Fruit fly (Drosophila melanogaster) whole organism, embryonic: ENCODE results near the gene CG15528.

Experiments used
- B-H1 ChIP-seq: fragments of 200-800 bp; sonication (Bioruptor generic); IDR thresholded peaks from 3 replicates; pipeline ENCODE4 v1.3.6; 2022; ENCODE audit warnings: missing biosample characterization, missing genetic modification characterization
- BtbVII ChIP-seq: fragments of 200-800 bp; sonication (Bioruptor generic); optimal IDR thresholded peaks from 3 replicates; lab custom pipeline; 2017; ENCODE audit warnings: missing biosample characterization, mild to moderate bottlenecking, missing genetic modification characterization
- CG1024 ChIP-seq: fragments of 200-800 bp; sonication (Bioruptor generic); IDR thresholded peaks from 2 replicates; pipeline ENCODE4 v1.3.6; 2022; ENCODE audit warnings: missing biosample characterization, missing genetic modification characterization
- CG12071 ChIP-seq: fragments of 200-800 bp; sonication (Bioruptor generic); optimal IDR thresholded peaks from 3 replicates; lab custom pipeline; 2018; ENCODE audit warnings: missing biosample characterization, mild to moderate bottlenecking, missing genetic modification characterization
- CG13894 ChIP-seq: fragments of 200-800 bp; sonication (Bioruptor generic); optimal IDR thresholded peaks from 3 replicates; lab custom pipeline; 2018; ENCODE audit warnings: missing biosample characterization, mild to moderate bottlenecking, missing genetic modification characterization, moderate library complexity
- CG14050 ChIP-seq: fragments of 200-800 bp; sonication (Bioruptor generic); IDR thresholded peaks from 3 replicates; pipeline ENCODE4 v1.3.6; 2022; ENCODE audit warnings: missing biosample characterization, missing genetic modification characterization
- CG17361 ChIP-seq: fragments of 200-800 bp; sonication (Bioruptor generic); IDR thresholded peaks from 3 replicates; pipeline ENCODE4 v1.3.6; 2022; ENCODE audit warnings: missing biosample characterization, missing genetic modification characterization
- CG18011 ChIP-seq: fragments of 200-800 bp; sonication (Bioruptor generic); optimal IDR thresholded peaks from 2 replicates; lab custom pipeline; 2017; ENCODE audit warnings: missing biosample characterization, missing genetic modification characterization, mild to moderate bottlenecking, moderate library complexity, missing genotype
- CG30431 ChIP-seq: fragments of 200-800 bp; sonication (Bioruptor generic); optimal IDR thresholded peaks from 2 replicates; lab custom pipeline; 2017; ENCODE audit warnings: missing biosample characterization, missing genetic modification characterization
- CG3281 ChIP-seq: fragments of 200-800 bp; sonication (Bioruptor generic); optimal IDR thresholded peaks from 3 replicates; lab custom pipeline; 2017; ENCODE audit warnings: missing biosample characterization, mild to moderate bottlenecking, missing genetic modification characterization
- CG34376 ChIP-seq: fragments of 200-800 bp; sonication (Bioruptor generic); optimal IDR thresholded peaks from 2 replicates; lab custom pipeline; 2018; ENCODE audit warnings: missing biosample characterization, mild to moderate bottlenecking, missing genetic modification characterization
- CG3995 ChIP-seq: fragments of 200-800 bp; sonication (Bioruptor generic); optimal IDR thresholded peaks from 3 replicates; lab custom pipeline; 2016; ENCODE audit warnings: missing biosample characterization, missing genetic modification characterization
- CG4424 ChIP-seq: fragments of 200-800 bp; sonication (Bioruptor generic); optimal IDR thresholded peaks from 3 replicates; lab custom pipeline; 2016; ENCODE audit warnings: missing biosample characterization, missing genetic modification characterization
- CG9437 ChIP-seq: fragments of 200-800 bp; sonication (Bioruptor generic); optimal IDR thresholded peaks from 2 replicates; lab custom pipeline; 2018; ENCODE audit warnings: missing biosample characterization, mild to moderate bottlenecking, missing genetic modification characterization
- CG9609 ChIP-seq: fragments of 200-800 bp; sonication (Bioruptor generic); optimal IDR thresholded peaks from 3 replicates; lab custom pipeline; 2016; ENCODE audit warnings: missing biosample characterization, missing genetic modification characterization
- CG9817 ChIP-seq: fragments of 200-800 bp; sonication (Bioruptor generic); optimal IDR thresholded peaks from 2 replicates; lab custom pipeline; 2018; ENCODE audit warnings: missing biosample characterization, mild to moderate bottlenecking, missing genetic modification characterization, moderate library complexity
- CkIIα-i1 ChIP-seq: fragments of 200-800 bp; sonication (Bioruptor generic); IDR thresholded peaks from 2 replicates; pipeline ENCODE4 v1.3.6; 2022; ENCODE audit warnings: missing biosample characterization, missing genetic modification characterization
- CrebB ChIP-seq: fragments of 200-800 bp; sonication (Bioruptor generic); optimal IDR thresholded peaks from 3 replicates; lab custom pipeline; 2018; ENCODE audit warnings: missing biosample characterization, mild to moderate bottlenecking, missing genetic modification characterization
- Dip3 ChIP-seq: fragments of 200-800 bp; sonication (Bioruptor generic); optimal IDR thresholded peaks from 3 replicates; lab custom pipeline; 2016; ENCODE audit warnings: missing biosample characterization, missing genetic modification characterization
- Drgx ChIP-seq: fragments of 200-800 bp; sonication (Bioruptor generic); IDR thresholded peaks from 2 replicates; pipeline ENCODE4 v1.3.6; 2022; ENCODE audit warnings: missing biosample characterization, missing genetic modification characterization
- Lpt ChIP-seq: fragments of >200 bp; optimal IDR thresholded peaks from 2 replicates; lab custom pipeline; 2018; ENCODE audit warnings: missing biosample characterization, missing genetic modification characterization
- Mrtf ChIP-seq: fragments of 200-800 bp; sonication (Bioruptor generic); IDR thresholded peaks from 3 replicates; pipeline ENCODE4 v1.3.6; 2022; ENCODE audit warnings: missing biosample characterization, missing genetic modification characterization
- Nf-YB ChIP-seq: fragments of 200-800 bp; sonication (Bioruptor generic); optimal IDR thresholded peaks from 3 replicates; lab custom pipeline; 2019; ENCODE audit warnings: missing biosample characterization, mild to moderate bottlenecking, missing genetic modification characterization, moderate library complexity
- Optix ChIP-seq: fragments of 200-800 bp; sonication (Bioruptor generic); IDR thresholded peaks from 3 replicates; pipeline ENCODE4 v1.3.6; 2022; ENCODE audit warnings: missing biosample characterization, missing genetic modification characterization
- Sry-β ChIP-seq: fragments of 200-800 bp; sonication (Bioruptor generic); optimal IDR thresholded peaks from 2 replicates; lab custom pipeline; 2018; ENCODE audit warnings: missing biosample characterization, mild to moderate bottlenecking, missing genetic modification characterization, moderate library complexity
- bsh ChIP-seq, 2 experiments: fragments of 200-800 bp; sonication (Bioruptor generic); optimal IDR thresholded peaks; 2 replicates each; lab custom pipeline; 2017 to 2018; ENCODE audit warnings: mild to moderate bottlenecking in 2 of 2, missing biosample characterization in 2 of 2, missing genetic modification characterization in 2 of 2, moderate library complexity in 1 of 2
- chif ChIP-seq, 2 experiments: fragments of 200-800 bp; sonication (Bioruptor generic); optimal IDR thresholded peaks; 3 replicates each; lab custom pipeline; 2016; ENCODE audit warnings: missing biosample characterization in 2 of 2, missing genetic modification characterization in 2 of 2
- danr ChIP-seq: fragments of 200-800 bp; sonication (Bioruptor generic); IDR thresholded peaks from 2 replicates; pipeline ENCODE4 v1.3.6; 2022; ENCODE audit warnings: missing biosample characterization, missing genetic modification characterization
- disco-r ChIP-seq: fragments of 200-800 bp; sonication (Bioruptor generic); optimal IDR thresholded peaks from 2 replicates; lab custom pipeline; 2016; ENCODE audit warnings: missing biosample characterization, missing genetic modification characterization
- ham ChIP-seq: fragments of 200-800 bp; sonication (Bioruptor generic); IDR thresholded peaks from 2 replicates; pipeline ENCODE4 v1.3.6; 2022; ENCODE audit warnings: missing biosample characterization, missing genetic modification characterization
- insv ChIP-seq, 2 experiments: fragments of 200-800 bp; sonication (Bioruptor generic); optimal IDR thresholded peaks; 3 replicates each; lab custom pipeline; 2016 to 2018; ENCODE audit warnings: missing biosample characterization in 2 of 2, missing genetic modification characterization in 2 of 2
- lmd ChIP-seq: fragments of 200-800 bp; sonication (Bioruptor generic); IDR thresholded peaks from 2 replicates; pipeline ENCODE4 v1.3.6; 2022; ENCODE audit warnings: missing biosample characterization, missing genetic modification characterization
- mam ChIP-seq: fragments of 200-800 bp; sonication (Bioruptor generic); optimal IDR thresholded peaks from 3 replicates; lab custom pipeline; 2016; ENCODE audit warnings: missing biosample characterization, missing genetic modification characterization
- odd ChIP-seq: fragments of 200-800 bp; sonication (Bioruptor generic); optimal IDR thresholded peaks from 2 replicates; lab custom pipeline; 2017; ENCODE audit warnings: missing biosample characterization, mild to moderate bottlenecking, missing genetic modification characterization
- otp ChIP-seq: fragments of 200-800 bp; sonication (Bioruptor generic); IDR thresholded peaks from 3 replicates; pipeline ENCODE4, ENCODE4 v1.3.6; 2022; ENCODE audit warnings: missing biosample characterization, missing genetic modification characterization
- pan ChIP-seq, 4 experiments: fragments of >200 bp in 3 of 4; fragments of 200-800 bp in 1 of 4; sonication (Bioruptor generic) in 1 of 4; optimal IDR thresholded peaks in 3 of 4; IDR thresholded peaks in 1 of 4; 2 replicates each; pipeline versions ENCODE4 v1.3.6 to Lab custom; 2017 to 2022; ENCODE audit warnings: missing biosample characterization in 2 of 4, missing genetic modification characterization in 2 of 4, mixed read lengths in 1 of 4
- pb ChIP-seq: fragments of 200-800 bp; sonication (Bioruptor generic); optimal IDR thresholded peaks from 3 replicates; lab custom pipeline; 2016; ENCODE audit warnings: missing biosample characterization, missing genetic modification characterization
- peb ChIP-seq: fragments of 200-800 bp; sonication (Bioruptor generic); IDR thresholded peaks from 2 replicates; pipeline ENCODE4 v1.3.6; 2022; ENCODE audit warnings: missing biosample characterization, missing genetic modification characterization
- phol ChIP-seq: fragments of 200-800 bp; sonication (Bioruptor generic); optimal IDR thresholded peaks from 3 replicates; lab custom pipeline; 2018; ENCODE audit warnings: missing biosample characterization, mild to moderate bottlenecking, missing genetic modification characterization, moderate library complexity
- prd ChIP-seq, 3 experiments: fragments of >200 bp in 2 of 3; fragments of 200-800 bp in 1 of 3; sonication (Bioruptor generic) in 1 of 3; optimal IDR thresholded peaks in 2 of 3; IDR thresholded peaks in 1 of 3; 2 replicates in 2 of 3; 3 replicates in 1 of 3; pipeline versions ENCODE4 v1.3.6 to Lab custom; 2017 to 2022; ENCODE audit warnings: missing biosample characterization in 1 of 3, missing genetic modification characterization in 1 of 3
- row ChIP-seq: fragments of 200-800 bp; sonication (Bioruptor generic); IDR thresholded peaks from 3 replicates; pipeline ENCODE4 v1.3.6; 2022; ENCODE audit warnings: missing biosample characterization, missing genetic modification characterization
- slbo ChIP-seq: fragments of 200-800 bp; sonication (Bioruptor generic); IDR thresholded peaks from 2 replicates; pipeline ENCODE4 v1.3.6; 2022; ENCODE audit warnings: missing biosample characterization, missing genetic modification characterization
- sna ChIP-seq: fragments of 200-800 bp; sonication (Bioruptor generic); IDR thresholded peaks from 2 replicates; pipeline ENCODE4 v1.3.6; 2022; ENCODE audit warnings: missing biosample characterization, missing genetic modification characterization; ENCODE audit not compliant: partially characterized antibody
- tna ChIP-seq: fragments of 200-800 bp; sonication (Bioruptor generic); IDR thresholded peaks from 2 replicates; pipeline ENCODE4 v1.3.6; 2022; ENCODE audit warnings: missing biosample characterization, missing genetic modification characterization; ENCODE audit not compliant: partially characterized antibody
- trem ChIP-seq: fragments of 200-800 bp; optimal IDR thresholded peaks from 3 replicates; lab custom pipeline; 2019; ENCODE audit warnings: missing biosample characterization, mild to moderate bottlenecking, missing genetic modification characterization, moderate library complexity
- ttk ChIP-seq: fragments of 200-800 bp; sonication (Bioruptor generic); IDR thresholded peaks from 2 replicates; pipeline ENCODE4 v2.1.2; 2022; ENCODE audit warnings: missing biosample characterization, missing genetic modification characterization
- unpg ChIP-seq: fragments of 200-800 bp; sonication (Bioruptor generic); optimal IDR thresholded peaks from 3 replicates; lab custom pipeline; 2018; ENCODE audit warnings: missing biosample characterization, mild to moderate bottlenecking, missing genetic modification characterization, moderate library complexity
- vfl ChIP-seq: fragments of 200-800 bp; sonication (Bioruptor generic); optimal IDR thresholded peaks from 2 replicates; lab custom pipeline; 2016; ENCODE audit warnings: missing biosample characterization, missing genetic modification characterization
- vnd ChIP-seq: fragments of 200-800 bp; sonication (Bioruptor generic); IDR thresholded peaks from 3 replicates; pipeline ENCODE4 v1.3.6; 2022; ENCODE audit warnings: missing biosample characterization, missing genetic modification characterization; ENCODE audit not compliant: partially characterized antibody
- zen2 ChIP-seq: fragments of 200-800 bp; sonication (Bioruptor generic); IDR thresholded peaks from 3 replicates; pipeline ENCODE4 v1.3.6; 2022; ENCODE audit warnings: missing biosample characterization, missing genetic modification characterization; ENCODE audit not compliant: partially characterized antibody

CG15528 gene

DNA sequence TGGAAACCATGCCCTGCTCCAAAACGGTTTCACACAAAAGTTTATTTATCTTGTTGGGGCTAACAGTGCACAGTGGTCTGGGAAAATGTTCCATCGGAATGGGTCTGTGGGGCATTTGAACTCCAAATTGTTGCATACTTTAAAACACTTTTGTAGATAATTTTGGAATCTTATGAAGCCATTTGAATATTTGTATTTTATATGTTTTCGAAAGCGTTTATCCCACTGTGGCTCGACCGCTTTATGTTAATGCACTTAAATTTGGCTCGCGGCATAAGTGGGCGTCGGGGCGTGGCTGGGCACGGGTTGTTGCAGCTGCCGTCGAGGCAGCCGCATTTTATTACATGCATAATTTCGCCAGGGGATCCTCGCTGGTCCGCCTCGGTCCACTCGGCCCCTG is 19.9 kb upstream of the CG15528 start (continued):
- TF ChIP-seq disco-r (GFP tag; lab: Kevin White, UChicago) (no peak), CG9817 (no peak), mam (GFP tag; lab: Kevin White, UChicago) (no peak), Dip3 (GFP tag; lab: Kevin White, UChicago) (no peak), CkIIα-i1 (GFP tag; lab: Robert Waterston, UW) (no peak), danr (0 out of 2 replicates have a peak, but pooled peaks have one; percentile 23), peb (no peak), odd (GFP tag; lab: Kevin White, UChicago) (no peak), Nf-YB (GFP tag; lab: Kevin White, UChicago) (no peak), Lpt (GFP tag; lab: Kevin White, UChicago) (no peak), CG13894 (tag; lab: Kevin White, UChicago) (no peak), CG4424 (GFP tag; lab: Kevin White, UChicago) (no peak), CG14050 (no peak), bsh (GFP tag; optimal IDR thresholded peaks at IDR 0.05; lab: Kevin White, UChicago) (peak in 1 of 2 experiments; percentile 25), BtbVII (no peak), phol (no peak), CG1024 (GFP tag; lab: Robert Waterston, UW) (no peak), unpg (GFP tag; lab: Kevin White, UChicago) (no peak), pb (no peak), CrebB (tag; lab: Kevin White, UChicago) (no peak), Mrtf (GFP tag; lab: Robert Waterston, UW) (no peak), CG3281 (GFP tag; lab: Kevin White, UChicago) (no peak), Sry-β (GFP tag; lab: Kevin White, UChicago) (no peak), trem (tag; lab: Kevin White, UChicago) (no peak), vfl (GFP tag; lab: Kevin White, UChicago) (no peak), B-H1 (GFP tag; lab: Robert Waterston, UW) (no peak), CG30431 (GFP tag; lab: Kevin White, UChicago) (no peak), CG3995 (GFP tag; lab: Kevin White, UChicago) (no peak), chif (GFP tag; optimal IDR thresholded peaks at IDR 0.05; lab: Kevin White, UChicago) (no peak), pan (optimal IDR thresholded peaks at IDR 0.05; lab: Kevin White, UChicago) (no peak), pan (GFP tag; optimal IDR thresholded peaks at IDR 0.05 in 1 of 2, IDR thresholded peaks at IDR 0.05 in 1 of 2) (no peak), vnd (GFP tag; lab: Robert Waterston, UW) (no peak), CG18011 (GFP tag; lab: Kevin White, UChicago) (no peak), slbo (peak; percentile 22; the same call in 1 of the 2 replicates), ttk (GFP tag; lab: Robert Waterston, UW) (no peak), ham (GFP tag; lab: Robert Waterston, UW) (no peak), CG9609 (no peak), CG12071 (no peak), sna (GFP tag; lab: Robert Waterston, UW) (no peak), otp (GFP tag; lab: Robert Waterston, UW) (no peak), CG17361 (no peak), tna (GFP tag; lab: Robert Waterston, UW) (no peak), row (GFP tag; lab: Robert Waterston, UW) (0 out of 3 replicates have a peak, but pooled peaks have one; percentile 7), Optix (GFP tag; lab: Robert Waterston, UW) (no peak), zen2 (GFP tag; lab: Robert Waterston, UW) (no peak), lmd (GFP tag; lab: Robert Waterston, UW) (no peak), CG34376 (GFP tag; lab: Kevin White, UChicago) (no peak), Drgx (GFP tag; lab: Robert Waterston, UW) (peak; percentile 51; the same call in 1 of the 2 replicates), CG9437 (GFP tag; lab: Kevin White, UChicago) (no peak), insv (GFP tag; optimal IDR thresholded peaks at IDR 0.05; lab: Kevin White, UChicago) (no peak), prd (optimal IDR thresholded peaks at IDR 0.05; lab: Kevin White, UChicago) (no peak), prd (GFP tag; IDR thresholded peaks at IDR 0.05; lab: Robert Waterston, UW) (peak; percentile 24; the same call in 1 of the 3 replicates)
